Worm (Caenorhabditis elegans): ENCODE data around the gene hhat-1.

DNA sequence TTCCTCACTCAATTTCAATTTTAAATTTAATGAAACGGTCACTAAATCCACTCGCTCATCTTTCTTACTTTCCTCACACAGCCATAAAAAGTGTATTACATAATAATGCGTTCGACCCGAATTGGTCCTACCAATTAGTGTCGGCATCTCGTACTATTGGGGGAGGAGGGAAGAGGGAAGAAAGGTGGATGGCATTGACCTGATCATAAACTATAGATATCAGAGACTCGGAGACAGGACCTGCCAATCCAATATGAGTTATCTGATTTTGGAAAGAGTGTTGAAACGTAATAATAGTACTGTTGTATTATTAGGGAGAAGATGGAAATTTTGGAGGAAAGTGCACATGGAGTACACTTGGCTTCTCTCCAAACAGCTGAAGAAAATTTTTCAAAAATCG lies 27.7 kb downstream of the hhat-1 start:
- TF ChIP-seq nhr-179 (tag; optimal IDR thresholded peaks at IDR 0.05) = no peak
- TF ChIP-seq ztf-3 (GFP tag; optimal IDR thresholded peaks at IDR 0.05) = no peak
- no peak for TF ChIP-seq chd-7 (tag; optimal IDR thresholded peaks at IDR 0.05)
